Worm (Caenorhabditis elegans) whole organism, mixed stage, embryonic: ENCODE measurements around the gene icl-1.

ENCODE experiments used
- M03D4.4 ChIP-seq: sonication (generic microtip); optimal IDR thresholded peaks from 2 replicates; lab custom pipeline; 2017; ENCODE audit warnings: mild to moderate bottlenecking, missing genetic modification characterization, missing compliant biosample characterization
- bed-3 ChIP-seq: fragments of 200-800 bp; sonication (Bioruptor generic); optimal IDR thresholded peaks from 3 replicates; lab custom pipeline; 2018; ENCODE audit warnings: mild to moderate bottlenecking, missing genetic modification characterization, moderate library complexity, missing compliant biosample characterization
- blmp-1 ChIP-seq: fragments of 150-350 bp; optimal IDR thresholded peaks from 2 replicates; lab custom pipeline; 2014; ENCODE audit warnings: missing biosample characterization, missing genetic modification characterization
- ceh-39 ChIP-seq: fragments of 150-350 bp; optimal IDR thresholded peaks from 2 replicates; lab custom pipeline; 2014; ENCODE audit warnings: missing biosample characterization, missing genetic modification characterization
- ceh-43 ChIP-seq: fragments of 200-800 bp; sonication (Bioruptor generic); optimal IDR thresholded peaks from 2 replicates; lab custom pipeline; 2018; ENCODE audit warnings: mild to moderate bottlenecking, missing genetic modification characterization, moderate library complexity, missing compliant biosample characterization
- cnd-1 ChIP-seq: fragments of 200-800 bp; sonication (Bioruptor generic); optimal IDR thresholded peaks from 2 replicates; lab custom pipeline; 2018; ENCODE audit warnings: mild to moderate bottlenecking, missing genetic modification characterization, missing compliant biosample characterization
- drap-1 ChIP-seq: fragments of 200-800 bp; sonication (Bioruptor generic); optimal IDR thresholded peaks from 3 replicates; lab custom pipeline; 2018; ENCODE audit warnings: mild to moderate bottlenecking, missing genetic modification characterization, missing compliant biosample characterization
- elt-1 ChIP-seq: sonication (generic microtip); optimal IDR thresholded peaks from 2 replicates; lab custom pipeline; 2017; ENCODE audit warnings: missing genetic modification characterization, mild to moderate bottlenecking, missing compliant biosample characterization, antibody characterized with exemption, moderate library complexity, borderline replicate concordance; ENCODE audit not compliant: insufficient read depth
- elt-3 ChIP-seq: fragments of 150-350 bp; optimal IDR thresholded peaks from 2 replicates; lab custom pipeline; 2014; ENCODE audit warnings: missing biosample characterization, missing genetic modification characterization
- ham-2 ChIP-seq: fragments of 200-800 bp; sonication (Bioruptor generic); optimal IDR thresholded peaks from 2 replicates; lab custom pipeline; 2018; ENCODE audit warnings: mild to moderate bottlenecking, missing genetic modification characterization, missing compliant biosample characterization
- hlh-1 ChIP-seq: fragments of 150-350 bp; optimal IDR thresholded peaks from 2 replicates; lab custom pipeline; 2014; ENCODE audit warnings: missing biosample characterization, missing genetic modification reagents, missing genetic modification characterization
- lin-13 ChIP-seq: fragments of 150-350 bp; optimal IDR thresholded peaks from 2 replicates; lab custom pipeline; 2014; ENCODE audit warnings: missing biosample characterization, missing genetic modification characterization
- lsy-2 ChIP-seq: fragments of 150-350 bp; optimal IDR thresholded peaks from 2 replicates; lab custom pipeline; 2014; ENCODE audit warnings: missing biosample characterization, missing genetic modification characterization
- mab-5 ChIP-seq: fragments of 150-350 bp; optimal IDR thresholded peaks from 2 replicates; lab custom pipeline; 2014; ENCODE audit warnings: missing biosample characterization, missing genetic modification characterization
- mep-1 ChIP-seq: fragments of 150-350 bp; optimal IDR thresholded peaks from 2 replicates; lab custom pipeline; 2017; ENCODE audit warnings: missing biosample characterization, missing genetic modification reagents, missing genetic modification characterization, inconsistent platforms
- mls-2 ChIP-seq: sonication (generic microtip); optimal IDR thresholded peaks from 2 replicates; lab custom pipeline; 2016; ENCODE audit warnings: mild to moderate bottlenecking, missing genetic modification characterization, moderate library complexity, missing compliant biosample characterization
- nhr-12 ChIP-seq: fragments of 150-350 bp; optimal IDR thresholded peaks from 2 replicates; lab custom pipeline; 2014; ENCODE audit warnings: missing biosample characterization, missing genetic modification characterization
- nhr-2 ChIP-seq: fragments of 150-350 bp; optimal IDR thresholded peaks from 2 replicates; lab custom pipeline; 2014; ENCODE audit warnings: missing biosample characterization, missing genetic modification characterization
- nhr-237 ChIP-seq: fragments of 150-350 bp; optimal IDR thresholded peaks from 2 replicates; lab custom pipeline; 2014; ENCODE audit warnings: missing biosample characterization, missing genetic modification characterization
- nhr-28 ChIP-seq: fragments of 150-350 bp; optimal IDR thresholded peaks from 2 replicates; lab custom pipeline; 2014; ENCODE audit warnings: missing biosample characterization, missing genetic modification characterization
- nhr-76 ChIP-seq: sonication (generic microtip); optimal IDR thresholded peaks from 2 replicates; lab custom pipeline; 2017; ENCODE audit warnings: missing biosample characterization, missing genetic modification characterization
- pha-4 ChIP-seq: fragments of 150-350 bp; optimal IDR thresholded peaks from 2 replicates; lab custom pipeline; 2018; ENCODE audit warnings: missing biosample characterization, missing genetic modification reagents, missing genetic modification characterization
- sem-2 ChIP-seq: fragments of 200-800 bp; sonication (Bioruptor generic); optimal IDR thresholded peaks from 2 replicates; lab custom pipeline; 2018; ENCODE audit warnings: mild to moderate bottlenecking, missing genetic modification characterization, missing compliant biosample characterization
- sptf-1 ChIP-seq: sonication (generic microtip); optimal IDR thresholded peaks from 2 replicates; lab custom pipeline; 2017; ENCODE audit warnings: mild to moderate bottlenecking, missing genetic modification characterization, moderate library complexity, missing compliant biosample characterization
- tbx-8 ChIP-seq: fragments of 200-800 bp; sonication (Bioruptor generic); optimal IDR thresholded peaks from 2 replicates; lab custom pipeline; 2018; ENCODE audit warnings: mild to moderate bottlenecking, missing genetic modification characterization, moderate library complexity, missing compliant biosample characterization
- unc-120 ChIP-seq: sonication (generic microtip); optimal IDR thresholded peaks from 2 replicates; lab custom pipeline; 2017; ENCODE audit warnings: missing genetic modification characterization, missing compliant biosample characterization; ENCODE audit not compliant: poor library complexity, severe bottlenecking
- unc-39 ChIP-seq: fragments of 150-350 bp; optimal IDR thresholded peaks from 2 replicates; lab custom pipeline; 2014; ENCODE audit warnings: missing biosample characterization, missing genetic modification characterization
- unc-62 ChIP-seq: fragments of 150-350 bp; optimal IDR thresholded peaks from 2 replicates; lab custom pipeline; 2014; ENCODE audit warnings: missing biosample characterization, missing genetic modification reagents, missing genetic modification characterization
- zip-8 ChIP-seq: fragments of 150-350 bp; optimal IDR thresholded peaks from 2 replicates; lab custom pipeline; 2014; ENCODE audit warnings: missing biosample characterization, missing genetic modification characterization
- ztf-11 ChIP-seq: fragments of 150-350 bp; optimal IDR thresholded peaks from 2 replicates; lab custom pipeline; 2014; ENCODE audit warnings: missing biosample characterization, missing genetic modification characterization

icl-1 gene

ce11 chrV:756169-756568, 28.4 kb upstream of the icl-1 start, which contains the start of gene str-20:
Gene str-20 (plus strand): TSS chrV:756469.
- TF ChIP-seq pha-4 (no peak), unc-62 (GFP tag; lab: Kevin White, UChicago) (no peak), bed-3 (GFP tag; lab: Kevin White, UChicago) (no peak), sem-2 (no peak), ceh-43 (GFP tag; lab: Kevin White, UChicago) (no peak), nhr-2 (tag; lab: Kevin White, UChicago) (no peak), blmp-1 (tag; lab: Kevin White, UChicago) (no peak), elt-1 (tag; lab: Kevin White, UChicago) (no peak), sptf-1 (tag; lab: Kevin White, UChicago) (no peak), elt-3 (tag; lab: Kevin White, UChicago) (no peak)

ce11 chrV:752679-753333, 25.0 kb upstream of the icl-1 start, which contains the start of the genes str-262 and srp-1:
Gene str-262 (minus strand): TSS chrV:752779.
Gene srp-1 (plus strand): TSS chrV:753283.
- TF ChIP-seq hlh-1 (tag; lab: Kevin White, UChicago): peak; percentile 71
- TF ChIP-seq nhr-28 (tag; lab: Kevin White, UChicago): no peak

DNA sequence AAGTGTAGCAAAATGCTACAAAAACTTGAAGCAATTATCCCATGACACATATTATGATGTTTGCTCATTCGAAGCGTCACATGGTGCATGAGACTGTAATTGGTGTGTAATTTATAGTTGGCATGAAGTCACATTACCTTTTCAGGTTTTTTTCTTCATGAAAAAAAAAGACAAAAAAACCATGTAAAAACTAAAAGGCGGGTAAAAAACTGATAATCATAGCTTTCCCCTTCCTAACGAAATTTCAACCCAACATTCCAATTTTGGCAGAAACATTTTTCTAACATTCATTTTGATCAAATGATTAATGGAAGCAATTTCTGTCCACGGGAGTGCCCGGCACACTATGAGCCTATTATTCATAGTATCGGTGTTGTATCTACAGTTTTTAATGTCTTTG, 20.2 kb upstream of the icl-1 start, which contains the start of gene sri-4:
sri-4 (plus strand) TSS at position 301 of the 400 bp plus-strand sequence.
- TF ChIP-seq M03D4.4 (tag; lab: Kevin White, UChicago): no peak
- TF ChIP-seq lsy-2 (tag; lab: Kevin White, UChicago): no peak
- TF ChIP-seq blmp-1 (tag; lab: Kevin White, UChicago): no peak
- no peak for TF ChIP-seq drap-1 (GFP tag; lab: Kevin White, UChicago)
- TF ChIP-seq nhr-28 (tag; lab: Kevin White, UChicago): no peak
- TF ChIP-seq nhr-237 (tag; lab: Kevin White, UChicago): no peak
- TF ChIP-seq mep-1 (tag; lab: Kevin White, UChicago): no peak
- TF ChIP-seq pha-4: no peak
- TF ChIP-seq elt-3 (tag; lab: Kevin White, UChicago): no peak
- no peak for TF ChIP-seq zip-8 (tag; lab: Kevin White, UChicago)
- no peak for TF ChIP-seq mls-2 (tag; lab: Kevin White, UChicago)
- TF ChIP-seq unc-39: no peak
- TF ChIP-seq bed-3 (GFP tag; lab: Kevin White, UChicago): no peak
- TF ChIP-seq mab-5 (tag; lab: Kevin White, UChicago): no peak
- no peak for TF ChIP-seq cnd-1 (tag; lab: Kevin White, UChicago)
- TF ChIP-seq nhr-2 (tag; lab: Kevin White, UChicago): no peak

DNA sequence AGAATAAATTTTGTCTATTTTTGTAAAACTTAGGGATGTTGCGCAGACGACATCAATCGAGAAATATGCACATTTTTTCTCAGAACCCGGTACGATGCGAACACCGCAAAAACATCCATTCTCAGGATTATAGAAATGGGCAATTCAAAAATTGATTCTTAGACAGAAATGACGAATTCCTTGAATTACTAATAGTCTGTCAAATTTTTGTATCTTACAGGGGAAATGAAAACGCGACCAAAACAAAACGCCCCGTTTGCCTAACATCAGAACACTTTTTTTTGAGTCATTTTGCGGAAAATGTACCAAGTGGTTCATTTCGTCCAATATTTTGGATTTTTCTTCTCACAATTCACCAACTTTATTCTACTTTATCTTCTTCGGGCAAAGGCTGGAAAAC, 15.5 kb upstream of the icl-1 start, which contains the start of gene str-134:
str-134 (plus strand) TSS at position 301 of the 400 bp plus-strand sequence.
- TF ChIP-seq blmp-1 (tag; lab: Kevin White, UChicago) (no peak), unc-62 (GFP tag; lab: Kevin White, UChicago) (no peak), ceh-43 (GFP tag; lab: Kevin White, UChicago) (no peak), cnd-1 (tag; lab: Kevin White, UChicago) (no peak), zip-8 (tag; lab: Kevin White, UChicago) (no peak), ham-2 (no peak), ceh-39 (tag; lab: Kevin White, UChicago) (no peak), nhr-12 (no peak), hlh-1 (tag; lab: Kevin White, UChicago) (no peak)

DNA sequence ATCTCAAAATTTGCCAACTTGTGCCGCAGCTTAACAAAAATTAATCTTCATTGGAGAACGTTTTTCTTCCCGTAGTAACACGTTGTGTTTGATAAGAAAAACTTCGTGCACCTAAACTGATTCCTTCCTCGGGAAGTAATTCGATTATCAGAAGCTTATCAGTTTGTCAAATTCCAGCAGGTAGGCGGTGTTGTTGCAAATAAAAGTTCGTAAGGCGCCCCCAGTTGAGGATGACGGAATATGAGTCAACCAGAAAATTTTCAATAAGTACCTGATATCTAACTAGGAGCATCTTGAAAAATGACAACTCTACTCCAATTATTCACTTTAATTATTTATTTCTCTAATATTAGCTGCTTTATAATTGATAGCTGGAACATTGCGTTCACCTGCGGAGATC, 14.0 kb upstream of the icl-1 start, which contains the start of gene C05E4.7:
C05E4.7 (plus strand) TSS at position 301 of the 400 bp plus-strand sequence.
- TF ChIP-seq drap-1 (GFP tag; lab: Kevin White, UChicago) (no peak), ztf-11 (tag; lab: Kevin White, UChicago) (no peak), ceh-43 (GFP tag; lab: Kevin White, UChicago) (no peak), nhr-76 (no peak), elt-3 (tag; lab: Kevin White, UChicago) (no peak), nhr-12 (no peak), blmp-1 (tag; lab: Kevin White, UChicago) (no peak), sptf-1 (tag; lab: Kevin White, UChicago) (no peak), ceh-39 (tag; lab: Kevin White, UChicago) (no peak), lsy-2 (tag; lab: Kevin White, UChicago) (no peak), unc-120 (tag; lab: Kevin White, UChicago) (no peak), nhr-237 (tag; lab: Kevin White, UChicago) (no peak), nhr-28 (tag; lab: Kevin White, UChicago) (no peak), elt-1 (tag; lab: Kevin White, UChicago) (no peak), unc-62 (GFP tag; lab: Kevin White, UChicago) (no peak), unc-39 (no peak), pha-4 (no peak), lin-13 (tag; lab: Kevin White, UChicago) (no peak), M03D4.4 (tag; lab: Kevin White, UChicago) (no peak), tbx-8 (no peak)
